Worm (Caenorhabditis elegans): ENCODE results near the gene rsp-8.

- TF ChIP-seq daf-8 (GFP tag; IDR thresholded peaks at IDR 0.05) (no peak), pha-4 (GFP tag; IDR thresholded peaks at IDR 0.05) (no peak), pha-4 (tag; optimal IDR thresholded peaks at IDR 0.05) (no peak), aha-1 (tag) (no peak), nhr-77 (tag; optimal IDR thresholded peaks at IDR 0.05) (no peak), ZK546.5 (tag; optimal IDR thresholded peaks at IDR 0.05) (no peak), ama-1 (optimal IDR thresholded peaks at IDR 0.05) (no peak), nhr-11 (tag; optimal IDR thresholded peaks at IDR 0.05) (no peak)
Measured at ce11 chrIII:11811839-11812238, 14.4 kb upstream of the rsp-8 start.

Measured in whole organism, L4 larva.